Fruit fly (Drosophila melanogaster) whole organism, pupa: ENCODE measurements around the gene SmD1.

Experiments used
- CG10348 ChIP-seq: fragments of 200-800 bp; sonication (Bioruptor generic); IDR thresholded peaks from 2 replicates; pipeline ENCODE4 v1.3.6; 2022; ENCODE audit warnings: missing biosample characterization, missing genetic modification characterization
- CG12605 ChIP-seq: fragments of 200-800 bp; sonication (Bioruptor generic); IDR thresholded peaks from 2 replicates; pipeline ENCODE4 v1.3.6; 2022; ENCODE audit warnings: missing biosample characterization, missing genetic modification characterization
- CG13204 ChIP-seq: fragments of 200-800 bp; sonication (Bioruptor generic); optimal IDR thresholded peaks from 2 replicates; lab custom pipeline; 2018; ENCODE audit warnings: missing biosample characterization, mild to moderate bottlenecking, missing genetic modification characterization, moderate library complexity
- CG14655 ChIP-seq: fragments of 200-800 bp; sonication (Bioruptor generic); optimal IDR thresholded peaks from 3 replicates; lab custom pipeline; 2017; ENCODE audit warnings: mild to moderate bottlenecking, missing biosample characterization, missing genetic modification reagents, missing genetic modification characterization
- CG15710 ChIP-seq: fragments of 200-800 bp; sonication (Bioruptor generic); optimal IDR thresholded peaks from 2 replicates; lab custom pipeline; 2018; ENCODE audit warnings: missing biosample characterization, mild to moderate bottlenecking, missing genetic modification characterization, moderate library complexity
- CG17806 ChIP-seq: fragments of 200-800 bp; sonication (Bioruptor generic); optimal IDR thresholded peaks from 2 replicates; lab custom pipeline; 2018; ENCODE audit warnings: missing biosample characterization, mild to moderate bottlenecking, missing genetic modification characterization, moderate library complexity
- CG32121 ChIP-seq: fragments of 200-800 bp; sonication (Bioruptor generic); IDR thresholded peaks from 2 replicates; pipeline ENCODE4 v1.3.6; 2022; ENCODE audit warnings: missing biosample characterization, missing genetic modification characterization
- CG34367 ChIP-seq: fragments of 200-800 bp; sonication (Bioruptor generic); optimal IDR thresholded peaks from 2 replicates; lab custom pipeline; 2018; ENCODE audit warnings: missing biosample characterization, mild to moderate bottlenecking, missing genetic modification characterization
- CG4496 ChIP-seq: fragments of 200-800 bp; sonication (Bioruptor generic); IDR thresholded peaks from 3 replicates; pipeline ENCODE4 v1.3.6; 2022; ENCODE audit warnings: missing biosample characterization, missing genetic modification characterization
- CG8159 ChIP-seq: fragments of 200-800 bp; sonication (Bioruptor generic); optimal IDR thresholded peaks from 3 replicates; lab custom pipeline; 2018; ENCODE audit warnings: missing biosample characterization, mild to moderate bottlenecking, missing genetic modification characterization, moderate library complexity
- CG8301 ChIP-seq: fragments of 200-800 bp; sonication (Bioruptor generic); optimal IDR thresholded peaks from 2 replicates; lab custom pipeline; 2018; ENCODE audit warnings: missing biosample characterization, mild to moderate bottlenecking, missing genetic modification characterization
- CG9948 ChIP-seq: fragments of 200-800 bp; sonication (Bioruptor generic); optimal IDR thresholded peaks from 2 replicates; lab custom pipeline; 2018; ENCODE audit warnings: missing biosample characterization, mild to moderate bottlenecking, missing genetic modification characterization, moderate library complexity
- D1 ChIP-seq: fragments of 200-800 bp; sonication (Bioruptor generic); optimal IDR thresholded peaks from 2 replicates; lab custom pipeline; 2018; ENCODE audit warnings: missing biosample characterization, mild to moderate bottlenecking, missing genetic modification characterization, moderate library complexity
- EcR ChIP-seq: fragments of 200-800 bp; sonication (Bioruptor generic); optimal IDR thresholded peaks from 3 replicates; lab custom pipeline; 2019; ENCODE audit warnings: missing biosample characterization, missing genetic modification characterization, mild to moderate bottlenecking, moderate library complexity, missing genetic modification reagents
- Ets98B ChIP-seq: fragments of 200-800 bp; sonication (Bioruptor generic); IDR thresholded peaks from 2 replicates; pipeline ENCODE4 v1.3.6; 2022; ENCODE audit warnings: missing biosample characterization, missing genetic modification characterization
- Pif1A ChIP-seq: fragments of 200-800 bp; sonication (Bioruptor generic); optimal IDR thresholded peaks from 3 replicates; lab custom pipeline; 2016; ENCODE audit warnings: missing biosample characterization, missing genetic modification characterization
- Pif1B ChIP-seq: fragments of 200-800 bp; sonication (Bioruptor generic); optimal IDR thresholded peaks from 3 replicates; lab custom pipeline; 2016; ENCODE audit warnings: missing biosample characterization, missing genetic modification characterization
- Snoo ChIP-seq: fragments of 200-800 bp; sonication (Bioruptor generic); optimal IDR thresholded peaks from 3 replicates; lab custom pipeline; 2017; ENCODE audit warnings: missing biosample characterization, mild to moderate bottlenecking, missing genetic modification characterization, inconsistent platforms
- fd96Ca ChIP-seq: fragments of 200-800 bp; sonication (Bioruptor generic); IDR thresholded peaks from 3 replicates; pipeline ENCODE4 v1.3.6; 2022; ENCODE audit warnings: missing biosample characterization, missing genetic modification characterization
- gl ChIP-seq: fragments of 200-800 bp; sonication (Bioruptor generic); optimal IDR thresholded peaks from 2 replicates; lab custom pipeline; 2018; ENCODE audit warnings: missing biosample characterization, mild to moderate bottlenecking, missing genetic modification characterization
- rn ChIP-seq: fragments of 200-800 bp; sonication (Bioruptor generic); IDR thresholded peaks from 2 replicates; pipeline ENCODE4 v1.3.6; 2022; ENCODE audit warnings: missing biosample characterization, missing genetic modification characterization

The SmD1 gene

dm6 chr3L:12734550-12735012, at the start of gene SmD1, which contains the start of gene Ptp69D:
TSS of gene SmD1 (minus strand) at chr3L:12734611.
TSS of gene Ptp69D (plus strand) at chr3L:12734945.
- TF ChIP-seq Snoo (no peak), CG32121 (GFP tag; lab: Robert Waterston, UW) (no peak), CG9948 (tag; lab: Kevin White, UChicago) (no peak), CG15710 (no peak), Ets98B (GFP tag; lab: Robert Waterston, UW) (no peak), CG4496 (GFP tag; lab: Robert Waterston, UW) (no peak), CG13204 (no peak), D1 (tag; lab: Kevin White, UChicago) (no peak), CG34367 (tag; lab: Kevin White, UChicago) (no peak), Pif1B (no peak), CG10348 (GFP tag; lab: Robert Waterston, UW) (no peak), Pif1A (GFP tag; lab: Kevin White, UChicago) (no peak), CG8301 (tag; lab: Kevin White, UChicago) (no peak), fd96Ca (no peak), CG14655 (no peak), CG17806 (no peak), EcR (GFP tag; lab: Kevin White, UChicago) (no peak), CG8159 (tag; lab: Kevin White, UChicago) (no peak), gl (no peak), CG12605 (GFP tag; lab: Robert Waterston, UW) (no peak)
- TF ChIP-seq, all 21 proteins: peak for 0

dm6 chr3L:12780997-12781396, 46.6 kb upstream of the SmD1 start, which contains the start of the genes CG10969 and CG17666:
TSS of gene CG10969 (minus strand) at chr3L:12781097.
TSS of gene CG17666 (plus strand) at chr3L:12781325.
- TF ChIP-seq CG10348 (GFP tag; lab: Robert Waterston, UW): no peak
- TF ChIP-seq CG15710: no peak
- TF ChIP-seq Pif1A (GFP tag; lab: Kevin White, UChicago): no peak
- no peak for TF ChIP-seq D1 (tag; lab: Kevin White, UChicago)
- no peak for TF ChIP-seq EcR (GFP tag; lab: Kevin White, UChicago)
- TF ChIP-seq CG8159 (tag; lab: Kevin White, UChicago): no peak
- no peak for TF ChIP-seq CG17806
- no peak for TF ChIP-seq CG12605 (GFP tag; lab: Robert Waterston, UW)
- TF ChIP-seq CG14655: no peak
- no peak for TF ChIP-seq fd96Ca
- TF ChIP-seq Ets98B (GFP tag; lab: Robert Waterston, UW): no peak
- TF ChIP-seq CG13204: no peak
- TF ChIP-seq CG8301 (tag; lab: Kevin White, UChicago): no peak
- TF ChIP-seq Snoo: no peak
- TF ChIP-seq CG34367 (tag; lab: Kevin White, UChicago): no peak
- no peak for TF ChIP-seq CG4496 (GFP tag; lab: Robert Waterston, UW)
- TF ChIP-seq CG9948 (tag; lab: Kevin White, UChicago): no peak

- TF ChIP-seq CG4496 (GFP tag; lab: Robert Waterston, UW) (no peak), CG8159 (tag; lab: Kevin White, UChicago) (no peak), Ets98B (GFP tag; lab: Robert Waterston, UW) (no peak), Snoo (no peak), CG13204 (no peak), CG9948 (tag; lab: Kevin White, UChicago) (no peak), D1 (tag; lab: Kevin White, UChicago) (no peak), CG32121 (GFP tag; lab: Robert Waterston, UW) (no peak), CG34367 (tag; lab: Kevin White, UChicago) (no peak), fd96Ca (no peak), CG14655 (no peak), rn (no peak), CG17806 (no peak), CG10348 (GFP tag; lab: Robert Waterston, UW) (no peak), gl (no peak), EcR (GFP tag; lab: Kevin White, UChicago) (no peak), CG8301 (tag; lab: Kevin White, UChicago) (no peak)
Measured at dm6 chr3L:12778616-12779015, 44.2 kb upstream of the SmD1 start, which contains the start of gene CG32106. TSS of gene CG32106 (minus strand) at chr3L:12778716.

- TF ChIP-seq CG34367 (tag; lab: Kevin White, UChicago): no peak
- no peak for TF ChIP-seq Pif1A (GFP tag; lab: Kevin White, UChicago)
- no peak for TF ChIP-seq CG15710
Measured at dm6 chr3L:12772740-12773686, 38.6 kb upstream of the SmD1 start, which contains the start of gene Hip1. TSS of gene Hip1 (minus strand) at chr3L:12773573.

- TF ChIP-seq CG8159 (tag; lab: Kevin White, UChicago): no peak
- peak; percentile 35; the same call in 1 of the 3 replicates for TF ChIP-seq fd96Ca
Measured at dm6 chr3L:12754769-12755189, 20.4 kb upstream of the SmD1 start, which contains the start of the genes CG10973 and Vps13D. TSS of gene CG10973 (minus strand) at chr3L:12754774. TSS of gene Vps13D (plus strand) at chr3L:12755049.
